Fruit fly (Drosophila melanogaster): ENCODE results near the gene CG32221.

- TF ChIP-seq ttk (optimal IDR thresholded peaks at IDR 0.05) (no peak), insv (optimal IDR thresholded peaks at IDR 0.05) (no peak), Myc (optimal IDR thresholded peaks at IDR 0.05) (no peak), h (optimal IDR thresholded peaks at IDR 0.05) (no peak), psq (optimal IDR thresholded peaks at IDR 0.05) (no peak), Sin3A (optimal IDR thresholded peaks at IDR 0.05) (no peak)
These were observed 16.5 kb upstream of the CG32221 start, which contains the start of the genes Fibp and Deaf1 for dm6 chr3L:19817807-19818531.
